Worm (Caenorhabditis elegans) whole organism, L1 larva: ENCODE measurements around the gene disl-2.

Source experiments
- egl-27 ChIP-seq, 2 experiments: fragments of 150-350 bp in 1 of 2; sonication (generic microtip); optimal IDR thresholded peaks; 3 replicates each; lab custom pipeline; 2017 to 2018; ENCODE audit warnings: missing biosample characterization in 2 of 2, missing genetic modification characterization in 2 of 2, missing genetic modification reagents in 2 of 2
- nhr-47 ChIP-seq: sonication (generic microtip); optimal IDR thresholded peaks from 2 replicates; lab custom pipeline; 2016; ENCODE audit warnings: mild to moderate bottlenecking, missing genetic modification characterization, moderate library complexity, missing compliant biosample characterization
- skn-1 ChIP-seq: fragments of 150-350 bp; optimal IDR thresholded peaks from 2 replicates; lab custom pipeline; 2014; ENCODE audit warnings: missing biosample characterization, missing genetic modification characterization

- no peak for TF ChIP-seq nhr-47 (tag; lab: Kevin White, UChicago)
- no peak for TF ChIP-seq skn-1 (tag; lab: Kevin White, UChicago)
- TF ChIP-seq egl-27 (tag; optimal IDR thresholded peaks at IDR 0.05; lab: Kevin White, UChicago) = no peak
Measured at ce11 chrIII:5420276-5420675, 22.7 kb upstream of the disl-2 start.
